Worm (Caenorhabditis elegans) whole organism, L4 larva: ENCODE measurements around the gene nhr-92.

Experiments
- F10B5.3 ChIP-seq: sonication (generic microtip); optimal IDR thresholded peaks from 2 replicates; lab custom pipeline; 2016; ENCODE audit warnings: mild to moderate bottlenecking, missing genetic modification characterization, missing compliant biosample characterization
- F44E2.7 ChIP-seq: fragments of 200-800 bp; sonication (Bioruptor generic); IDR thresholded peaks from 2 replicates; pipeline ENCODE4 v2.1.2; 2022; ENCODE audit warnings: missing genetic modification characterization, missing compliant biosample characterization
- T20F7.1 ChIP-seq: fragments of 200-800 bp; sonication (Bioruptor generic); optimal IDR thresholded peaks from 2 replicates; lab custom pipeline; 2018; ENCODE audit warnings: mild to moderate bottlenecking, missing genetic modification characterization, missing compliant biosample characterization
- Y48G9A.11 ChIP-seq: fragments of 200-800 bp; sonication (Bioruptor generic); IDR thresholded peaks from 2 replicates; pipeline ENCODE4 v1.3.6; 2022; ENCODE audit warnings: missing genetic modification reagents, missing genetic modification characterization, missing compliant biosample characterization
- Y5F2A.4 ChIP-seq: fragments of 200-800 bp; sonication (Bioruptor generic); optimal IDR thresholded peaks from 2 replicates; lab custom pipeline; 2018; ENCODE audit warnings: mild to moderate bottlenecking, missing genetic modification characterization, missing compliant biosample characterization
- Y75B8A.6 ChIP-seq: fragments of 200-800 bp; sonication (Bioruptor generic); IDR thresholded peaks from 2 replicates; pipeline ENCODE4 v1.3.6; 2022; ENCODE audit warnings: missing genetic modification reagents, missing genetic modification characterization, missing compliant biosample characterization
- aha-1 ChIP-seq: fragments of 150-350 bp; peaks from one replicate; lab custom pipeline; 2014; ENCODE audit warnings: missing biosample characterization, missing genetic modification characterization
- aly-2 ChIP-seq: sonication (generic microtip); optimal IDR thresholded peaks from 2 replicates; lab custom pipeline; 2018; ENCODE audit warnings: missing biosample characterization, missing genetic modification characterization
- ama-1 ChIP-seq: fragments of 150-350 bp; optimal IDR thresholded peaks from 2 replicates; lab custom pipeline; 2014; ENCODE audit warnings: inconsistent platforms, mixed read lengths
- attf-4 ChIP-seq: sonication (generic microtip); optimal IDR thresholded peaks from 3 replicates; lab custom pipeline; 2017; ENCODE audit warnings: missing biosample characterization, missing genetic modification characterization
- ceh-20 ChIP-seq: fragments of 200-800 bp; sonication (Bioruptor generic); IDR thresholded peaks from 2 replicates; pipeline ENCODE4 v1.3.6; 2022; ENCODE audit warnings: missing genetic modification reagents, missing genetic modification characterization, missing compliant biosample characterization
- ceh-44 ChIP-seq: fragments of 200-800 bp; sonication (Bioruptor generic); IDR thresholded peaks from 2 replicates; pipeline ENCODE4 v1.3.6; 2022; ENCODE audit warnings: missing genetic modification reagents, missing genetic modification characterization, missing compliant biosample characterization
- ceh-62 ChIP-seq: sonication (generic microtip); optimal IDR thresholded peaks from 2 replicates; lab custom pipeline; 2017; ENCODE audit warnings: missing biosample characterization, missing genetic modification characterization
- daf-16 ChIP-seq, 3 experiments: sonication (generic microtip); optimal IDR thresholded peaks; 2 replicates each; lab custom pipeline; 2016 to 2017; ENCODE audit warnings: missing genetic modification characterization in 3 of 3, missing genetic modification reagents in 3 of 3, mild to moderate bottlenecking in 2 of 3, missing compliant biosample characterization in 2 of 3, missing biosample characterization in 1 of 3, moderate library complexity in 1 of 3
- daf-19 ChIP-seq: fragments of 200-800 bp; sonication (Bioruptor generic); conservative IDR thresholded peaks from 2 replicates; pipeline ENCODE4 v1.3.6; 2022; ENCODE audit warnings: missing genetic modification characterization, missing compliant biosample characterization
- fos-1 ChIP-seq: fragments of 150-350 bp; optimal IDR thresholded peaks from 2 replicates; lab custom pipeline; 2014; ENCODE audit warnings: missing biosample characterization, missing genetic modification characterization
- hlh-11 ChIP-seq: fragments of 200-800 bp; sonication (Bioruptor generic); optimal IDR thresholded peaks from 2 replicates; lab custom pipeline; 2018; ENCODE audit warnings: mild to moderate bottlenecking, missing genetic modification characterization, missing compliant biosample characterization
- jun-1 ChIP-seq: fragments of 150-350 bp; optimal IDR thresholded peaks from 2 replicates; lab custom pipeline; 2014; ENCODE audit warnings: missing biosample characterization, missing genetic modification reagents, missing genetic modification characterization
- lim-7 ChIP-seq: fragments of 200-800 bp; sonication (Bioruptor generic); IDR thresholded peaks from 2 replicates; pipeline ENCODE4 v1.3.6; 2022; ENCODE audit warnings: missing genetic modification characterization, missing compliant biosample characterization
- lin-38 ChIP-seq: fragments of 200-800 bp; sonication (Bioruptor generic); IDR thresholded peaks from 2 replicates; pipeline ENCODE4 v1.3.6; 2022; ENCODE audit warnings: missing genetic modification reagents, missing genetic modification characterization, missing compliant biosample characterization
- lin-39 ChIP-seq: fragments of 150-350 bp; optimal IDR thresholded peaks from 2 replicates; lab custom pipeline; 2014; ENCODE audit warnings: missing biosample characterization, missing genetic modification reagents, missing genetic modification characterization
- mdl-1 ChIP-seq, 2 experiments: fragments of 150-350 bp in 1 of 2; sonication (generic microtip) in 1 of 2; optimal IDR thresholded peaks; 2 replicates each; lab custom pipeline; 2014 to 2017; ENCODE audit warnings: missing biosample characterization in 2 of 2, missing genetic modification characterization in 2 of 2
- mep-1 ChIP-seq: fragments of 150-350 bp; sonication (generic microtip); optimal IDR thresholded peaks from 3 replicates; lab custom pipeline; 2014; ENCODE audit warnings: missing biosample characterization, missing genetic modification characterization
- mes-2 ChIP-seq: sonication (generic microtip); optimal IDR thresholded peaks from 2 replicates; lab custom pipeline; 2016; ENCODE audit warnings: missing genotype, mild to moderate bottlenecking, missing genetic modification characterization, missing compliant biosample characterization; ENCODE audit not compliant: poor library complexity, severe bottlenecking
- nhr-10 ChIP-seq: fragments of 150-350 bp; optimal IDR thresholded peaks from 2 replicates; lab custom pipeline; 2014; ENCODE audit warnings: missing biosample characterization, missing genetic modification characterization
- nhr-42 ChIP-seq: fragments of 200-800 bp; sonication (Bioruptor generic); IDR thresholded peaks from 2 replicates; pipeline ENCODE4 v1.3.6; 2022; ENCODE audit warnings: missing genetic modification characterization, missing compliant biosample characterization
- nhr-48 ChIP-seq: sonication (generic microtip); optimal IDR thresholded peaks from 2 replicates; lab custom pipeline; 2016; ENCODE audit warnings: mild to moderate bottlenecking, missing genetic modification characterization, missing compliant biosample characterization
- nhr-76 ChIP-seq: fragments of 150-350 bp; optimal IDR thresholded peaks from 2 replicates; lab custom pipeline; 2014; ENCODE audit warnings: missing biosample characterization, missing genetic modification characterization
- pha-4 ChIP-seq, 2 experiments: fragments of 150-350 bp in 1 of 2; fragments of 200-800 bp in 1 of 2; sonication (Bioruptor generic) in 1 of 2; IDR thresholded peaks in 1 of 2; optimal IDR thresholded peaks in 1 of 2; 2 replicates each; pipeline versions ENCODE4 v1.3.6 to Lab custom; 2014 to 2022; ENCODE audit warnings: missing genetic modification characterization in 2 of 2, missing genetic modification reagents in 2 of 2, missing biosample characterization in 1 of 2, missing compliant biosample characterization in 1 of 2
- saeg-2 ChIP-seq: fragments of 200-800 bp; sonication (Bioruptor generic); IDR thresholded peaks from 2 replicates; pipeline ENCODE4 v1.3.6; 2022; ENCODE audit warnings: missing genetic modification reagents, missing genetic modification characterization, missing compliant biosample characterization
- set-16 ChIP-seq: fragments of 200-800 bp; sonication (Bioruptor generic); IDR thresholded peaks from 2 replicates; pipeline ENCODE4 v1.3.6; 2022; ENCODE audit warnings: missing genetic modification reagents, missing genetic modification characterization, missing compliant biosample characterization
- skn-1 ChIP-seq: fragments of 150-350 bp; optimal IDR thresholded peaks from 2 replicates; lab custom pipeline; 2014; ENCODE audit warnings: missing biosample characterization, missing genetic modification characterization
- spr-1 ChIP-seq: sonication (generic microtip); optimal IDR thresholded peaks from 2 replicates; lab custom pipeline; 2016; ENCODE audit warnings: mild to moderate bottlenecking, missing genetic modification characterization, missing compliant biosample characterization
- unc-62 ChIP-seq, 3 experiments: fragments of 150-350 bp in 1 of 3; sonication (generic microtip); optimal IDR thresholded peaks in 2 of 3; peaks in 1 of 3; 1 replicate in 1 of 3; 2 replicates in 2 of 3; lab custom pipeline; 2014 to 2017; ENCODE audit warnings: missing biosample characterization in 3 of 3, missing genetic modification characterization in 3 of 3, missing genetic modification reagents in 3 of 3, missing genotype in 1 of 3
- vab-7 ChIP-seq: fragments of 200-800 bp; sonication (Bioruptor generic); IDR thresholded peaks from 2 replicates; pipeline ENCODE4 v1.3.6; 2022; ENCODE audit warnings: missing genetic modification reagents, missing genetic modification characterization, missing compliant biosample characterization
- ztf-11 ChIP-seq: fragments of 150-350 bp; optimal IDR thresholded peaks from 2 replicates; lab custom pipeline; 2014; ENCODE audit warnings: missing biosample characterization, missing genetic modification characterization

Gene nhr-92

DNA sequence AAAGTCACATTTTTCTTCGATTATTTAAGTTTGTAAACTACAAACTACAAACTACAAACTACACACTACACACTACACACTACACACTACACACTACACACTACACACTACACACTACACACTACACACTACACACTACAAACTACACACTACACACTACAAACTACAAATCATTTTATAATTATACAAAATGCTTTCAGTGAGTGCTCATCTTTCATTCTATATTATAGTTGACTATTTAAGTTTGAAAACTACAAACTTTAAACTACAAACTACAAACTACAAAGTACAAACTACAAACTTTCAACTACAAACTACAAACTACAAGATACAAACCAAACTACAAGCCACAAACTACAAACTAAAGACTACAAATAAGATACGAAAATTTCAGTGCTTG, 4.6 kb downstream of the nhr-92 start (continued):
- TF ChIP-seq daf-19 (GFP tag; lab: Robert Waterston, UW), result no peak
- peak; percentile 10 for TF ChIP-seq mep-1 (tag; lab: Kevin White, UChicago)
- TF ChIP-seq jun-1, result no peak
- no peak for TF ChIP-seq mdl-1 (tag; optimal IDR thresholded peaks at IDR 0.05; lab: Kevin White, UChicago)
- TF ChIP-seq lin-38, result no peak
- TF ChIP-seq ceh-44 (GFP tag; lab: Robert Waterston, UW), result no peak
- no peak for TF ChIP-seq F10B5.3 (tag; lab: Kevin White, UChicago)
- no peak for TF ChIP-seq ceh-20 (GFP tag; lab: Robert Waterston, UW)

DNA sequence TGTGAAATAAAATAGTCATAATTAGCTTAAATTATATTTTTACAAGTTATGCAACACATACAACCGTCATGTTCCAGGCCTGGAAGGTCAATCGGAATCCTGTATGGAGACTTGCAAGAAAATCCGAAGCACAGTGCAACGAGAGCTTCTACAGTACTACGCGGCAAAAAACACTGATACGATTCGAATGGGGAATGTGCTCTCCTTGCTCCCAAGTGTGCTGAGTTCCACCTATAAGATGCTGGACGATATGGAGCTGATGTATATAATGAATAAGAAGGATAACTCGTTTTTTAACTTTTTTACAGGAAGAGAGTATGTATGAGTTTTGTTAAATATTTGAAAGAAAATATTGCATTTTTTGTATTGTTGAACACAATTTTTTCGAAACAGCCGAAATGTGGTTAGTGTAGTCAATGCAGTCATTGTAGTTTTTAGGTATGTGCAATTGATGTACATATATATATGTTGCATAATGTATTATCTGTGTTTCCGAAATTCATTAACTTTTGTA, 6.5 kb downstream of the nhr-92 start, which contains the start of gene nhr-146:
nhr-146 (plus strand) TSS at position 464 of the 514 bp plus-strand sequence.
- TF ChIP-seq unc-62 (GFP tag; optimal IDR thresholded peaks at IDR 0.05 in 1 of 2; lab: Kevin White, UChicago), result peak in 1 of 2 experiments; percentile 91
- no peak for TF ChIP-seq unc-62 (tag; optimal IDR thresholded peaks at IDR 0.05; lab: Kevin White, UChicago)
- no peak for TF ChIP-seq Y75B8A.6
- TF ChIP-seq, all 104 proteins: peak for 1

DNA sequence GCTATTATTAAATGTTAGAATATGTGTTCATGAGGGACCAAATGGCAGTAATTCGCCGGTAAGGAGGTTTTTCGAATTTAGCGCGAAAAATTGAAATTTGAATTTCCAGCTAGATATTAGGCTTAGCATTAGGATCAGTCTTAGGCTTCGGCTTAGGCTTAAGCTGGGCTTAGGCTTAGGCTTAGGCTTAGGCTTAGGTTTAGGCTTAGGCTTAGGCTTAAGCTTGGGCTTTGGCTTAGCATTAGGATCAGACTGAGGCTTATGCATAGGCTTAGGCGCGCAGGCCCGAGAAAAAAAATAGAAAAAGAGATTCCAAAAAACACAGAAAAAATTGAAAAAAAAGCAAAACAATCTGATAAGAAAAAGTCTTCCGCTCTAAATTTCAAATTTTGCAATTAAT, 8.4 kb downstream of the nhr-92 start:
- no peak for TF ChIP-seq hlh-11 (tag; lab: Kevin White, UChicago)

DNA sequence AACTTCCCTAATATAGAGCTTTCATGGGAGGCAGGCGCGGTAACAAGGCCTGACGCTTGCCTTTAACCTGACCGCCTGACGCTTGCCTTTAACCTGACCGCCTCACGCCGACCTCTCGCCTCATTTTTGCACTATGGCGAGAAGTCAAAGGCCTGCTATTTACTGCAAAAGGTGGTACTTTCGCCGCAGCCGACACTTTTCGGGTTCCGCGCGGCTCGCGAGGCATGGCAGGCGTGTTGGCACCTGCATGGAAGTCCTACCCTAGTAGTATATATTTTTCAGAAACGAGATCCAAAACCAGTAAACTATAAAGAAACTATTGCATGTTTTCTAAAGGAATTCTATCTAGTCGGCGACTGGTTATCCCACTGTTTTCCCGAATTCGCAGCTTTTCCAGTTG, 8.8 kb downstream of the nhr-92 start:
- TF ChIP-seq ceh-62, result no peak
- TF ChIP-seq nhr-42 (GFP tag; lab: Robert Waterston, UW), result no peak
- peak; percentile 61 for TF ChIP-seq set-16
- 0 out of 2 replicates have a peak, but pooled peaks have one; percentile 16 for TF ChIP-seq Y48G9A.11 (GFP tag; lab: Robert Waterston, UW)

DNA sequence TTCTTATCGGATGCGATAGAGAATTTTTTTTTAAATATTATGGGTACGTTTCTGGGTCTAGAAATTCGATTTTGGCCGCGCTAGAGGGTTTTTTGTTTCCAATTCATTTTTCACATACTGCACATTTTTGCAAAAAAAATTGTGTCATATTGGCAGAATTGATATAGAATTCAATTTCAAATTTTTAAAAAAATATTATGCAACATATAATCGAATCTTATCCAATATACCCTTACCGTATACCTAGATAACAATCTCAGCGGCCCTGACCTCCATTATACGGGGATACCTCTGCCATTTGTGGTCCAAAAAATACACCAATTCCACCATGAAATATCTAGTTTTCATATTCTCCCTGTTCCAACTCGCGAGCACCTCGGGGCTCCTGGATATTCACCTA, 11.8 kb downstream of the nhr-92 start, which contains the start of gene cpg-24:
cpg-24 (plus strand) TSS at position 301 of the 400 bp plus-strand sequence.
- TF ChIP-seq F44E2.7 (GFP tag; lab: Robert Waterston, UW) (no peak), ceh-20 (GFP tag; lab: Robert Waterston, UW) (no peak), T20F7.1 (GFP tag; lab: Kevin White, UChicago) (no peak), saeg-2 (GFP tag; lab: Robert Waterston, UW) (no peak), fos-1 (tag; lab: Kevin White, UChicago) (no peak)

DNA sequence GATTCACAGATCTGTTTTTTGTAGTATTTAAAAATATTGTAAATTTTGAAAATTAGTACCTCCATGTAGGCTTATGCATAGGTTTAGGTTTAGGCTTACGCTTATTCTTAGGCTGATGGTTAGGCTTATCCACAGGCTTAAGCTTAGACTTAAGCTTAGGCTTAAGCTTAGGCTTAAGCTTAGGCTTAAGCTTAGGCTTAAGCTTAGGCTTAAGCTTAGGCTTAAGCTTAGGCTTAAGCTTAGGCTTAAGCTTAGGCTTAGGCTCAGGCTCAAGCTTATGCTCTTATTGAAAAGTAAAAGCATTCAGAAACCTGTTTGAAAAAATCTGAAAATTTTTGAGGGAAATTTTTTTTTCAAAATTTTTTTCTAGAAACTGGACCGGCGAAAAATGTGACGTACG, 12.7 kb downstream of the nhr-92 start:
- TF ChIP-seq lin-39, result no peak
- no peak for TF ChIP-seq spr-1 (tag; lab: Kevin White, UChicago)

DNA sequence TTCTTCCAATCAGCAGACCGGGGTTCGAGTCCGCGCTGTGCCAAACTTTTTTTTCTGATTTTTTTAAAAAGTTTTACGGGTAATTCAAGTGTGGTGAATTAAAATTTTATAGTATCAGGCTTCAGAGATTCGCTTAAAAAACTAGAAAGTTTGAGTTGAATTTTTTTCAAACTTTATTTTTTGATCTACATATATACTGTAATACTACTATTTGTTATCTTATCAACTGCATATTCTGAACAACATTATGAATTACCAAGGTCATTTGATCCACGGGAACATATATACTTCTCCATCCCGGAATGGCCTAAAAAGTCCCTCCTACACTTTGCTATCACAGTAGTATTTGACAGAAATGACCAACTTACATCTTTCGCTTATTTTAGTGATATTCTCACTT, 13.6 kb downstream of the nhr-92 start, which contains the start of gene Y41D4B.6:
Y41D4B.6 (plus strand) TSS at position 301 of the 400 bp plus-strand sequence.
- TF ChIP-seq mes-2 (tag; lab: Kevin White, UChicago) (no peak), aha-1 (tag; lab: Kevin White, UChicago) (peak; percentile 3)

DNA sequence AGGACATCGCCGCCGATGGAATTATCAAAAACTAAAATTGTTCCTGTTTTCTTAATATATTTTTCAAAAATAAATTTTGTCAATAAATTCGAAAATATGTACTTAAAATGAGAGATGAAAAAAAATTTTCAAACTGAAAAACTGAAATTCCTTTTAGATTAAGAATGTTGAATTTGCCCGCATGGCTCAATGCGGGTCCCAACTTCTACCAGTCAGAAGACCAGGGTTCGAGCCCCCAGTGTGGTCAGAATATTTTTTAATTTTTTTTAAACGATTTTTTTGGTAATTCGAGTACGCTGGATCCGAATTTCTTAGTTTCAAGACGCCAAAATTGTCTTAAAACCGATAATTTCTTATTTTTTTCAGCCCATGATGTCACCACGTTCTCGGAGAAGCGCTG, 17.4 kb downstream of the nhr-92 start:
- no peak for TF ChIP-seq lim-7 (GFP tag; lab: Robert Waterston, UW)
- TF ChIP-seq mep-1 (tag; lab: Kevin White, UChicago), result no peak
- no peak for TF ChIP-seq Y5F2A.4 (GFP tag; lab: Kevin White, UChicago)
- no peak for TF ChIP-seq ztf-11
- TF ChIP-seq ceh-44 (GFP tag; lab: Robert Waterston, UW), result no peak
- TF ChIP-seq ama-1 (lab: Kevin White, UChicago), result peak; percentile 13
- TF ChIP-seq pha-4 (GFP tag; IDR thresholded peaks at IDR 0.05; lab: Robert Waterston, UW), result peak; percentile 16; the same call in 1 of the 2 replicates
- no peak for TF ChIP-seq pha-4 (tag; optimal IDR thresholded peaks at IDR 0.05; lab: Kevin White, UChicago)
- TF ChIP-seq daf-19 (GFP tag; lab: Robert Waterston, UW), result no peak
- no peak for TF ChIP-seq F44E2.7 (GFP tag; lab: Robert Waterston, UW)
- no peak for TF ChIP-seq attf-4
- peak in 1 of 2 experiments; percentile 36 for TF ChIP-seq unc-62 (GFP tag; optimal IDR thresholded peaks at IDR 0.05 in 1 of 2; lab: Kevin White, UChicago)
- no peak for TF ChIP-seq unc-62 (tag; optimal IDR thresholded peaks at IDR 0.05; lab: Kevin White, UChicago)
- TF ChIP-seq daf-16 (GFP tag; optimal IDR thresholded peaks at IDR 0.05; lab: Kevin White, UChicago), result no peak
- TF ChIP-seq daf-16 (tag; optimal IDR thresholded peaks at IDR 0.05; lab: Kevin White, UChicago), result peak; percentile 4
- TF ChIP-seq aly-2, result no peak
- TF ChIP-seq nhr-48 (tag; lab: Kevin White, UChicago), result no peak
- no peak for TF ChIP-seq skn-1 (tag; lab: Kevin White, UChicago)
- TF ChIP-seq nhr-76 (tag; lab: Kevin White, UChicago), result no peak
- no peak for TF ChIP-seq nhr-10 (tag; lab: Kevin White, UChicago)
- TF ChIP-seq vab-7, result peak; percentile 17; the same call in 1 of the 2 replicates
